ENCODE assay signal across 5 fruit fly cellular contexts in the genomic region with DNA sequence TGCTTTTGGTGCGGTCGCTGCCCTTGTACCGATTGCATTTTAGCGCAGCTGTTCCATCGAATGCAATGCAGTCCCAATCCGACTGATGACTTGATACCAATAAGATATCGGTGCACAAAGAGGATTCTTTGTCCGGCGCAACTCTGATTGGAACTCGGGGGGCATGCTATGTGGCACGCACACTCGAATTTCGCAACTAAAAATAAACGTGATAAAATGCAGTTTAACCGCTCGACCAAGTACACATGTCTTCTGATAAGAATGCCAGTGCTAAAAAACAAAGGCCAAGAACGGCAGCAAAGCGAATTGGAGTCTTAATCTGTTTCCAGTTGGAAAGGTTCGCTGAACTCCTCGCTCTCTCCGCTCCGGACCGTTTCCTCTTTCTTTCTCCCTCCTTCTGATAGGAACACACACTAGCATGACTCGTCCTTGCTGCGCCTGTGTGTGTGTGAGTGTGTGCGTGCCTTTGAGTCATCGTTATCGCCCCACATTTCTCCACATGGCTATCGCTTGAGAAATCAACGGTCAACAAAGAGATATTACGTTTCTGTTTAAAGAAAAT.
TF ChIP-seq lines count a peak whose summit lies in the region.

No protein-coding gene starts in this region.

- no peak for TF ChIP-seq CTCF in whole organism, embryonic (GFP tag; optimal IDR thresholded peaks at IDR 0.05; lab: Kevin White, UChicago)

TF ChIP-seq in whole organism, adult, 20 proteins besides CTCF, POLR2A, EP300 and RAD21:
- TF ChIP-seq CG7101 (tag; optimal IDR thresholded peaks at IDR 0.05; lab: Kevin White, UChicago) (no peak), Crg-1 (GFP tag; optimal IDR thresholded peaks at IDR 0.05; lab: Kevin White, UChicago) (peak; percentile 7)

TF ChIP-seq in whole organism, embryonic, 481 proteins besides CTCF, POLR2A, EP300 and RAD21:
- TF ChIP-seq tap (tag; optimal IDR thresholded peaks at IDR 0.05; lab: Kevin White, UChicago) (no peak), CG15479 (GFP tag; optimal IDR thresholded peaks at IDR 0.05; lab: Kevin White, UChicago) (peak; percentile 80), ro (GFP tag; IDR thresholded peaks at IDR 0.05; lab: Robert Waterston, UW) (no peak), D (optimal IDR thresholded peaks at IDR 0.05; lab: Kevin White, UChicago) (peak; percentile 86), D (GFP tag; optimal IDR thresholded peaks at IDR 0.05; lab: Kevin White, UChicago) (no peak), Elba2 (GFP tag; optimal IDR thresholded peaks at IDR 0.05; lab: Kevin White, UChicago) (peak; percentile 90), cg (GFP tag; optimal IDR thresholded peaks at IDR 0.05; lab: Kevin White, UChicago) (peak; percentile 53), vvl (GFP tag; IDR thresholded peaks at IDR 0.05; lab: Robert Waterston, UW) (0 out of 2 replicates have a peak, but pooled peaks have one; percentile 14), zfh1 (GFP tag; IDR thresholded peaks at IDR 0.05; lab: Robert Waterston, UW) (no peak), CG15514 (GFP tag; optimal IDR thresholded peaks at IDR 0.05; lab: Kevin White, UChicago) (peak; percentile 39), insv (GFP tag; optimal IDR thresholded peaks at IDR 0.05; lab: Kevin White, UChicago) (peak; percentile 98 to 100), zen (tag; optimal IDR thresholded peaks at IDR 0.05; lab: Kevin White, UChicago) (peak; percentile 56), pros (GFP tag; optimal IDR thresholded peaks at IDR 0.05; lab: Kevin White, UChicago) (peak; percentile 43), CG1832 (GFP tag; optimal IDR thresholded peaks at IDR 0.05; lab: Kevin White, UChicago) (peak; percentile 43), sob (GFP tag; IDR thresholded peaks at IDR 0.05; lab: Robert Waterston, UW) (no peak), CHES-1-like (GFP tag; optimal IDR thresholded peaks at IDR 0.05; lab: Kevin White, UChicago) (no peak), Neu2 (GFP tag; optimal IDR thresholded peaks at IDR 0.05; lab: Kevin White, UChicago; ENCODE audit: borderline replicate concordance) (no peak)

TF ChIP-seq in whole organism, prepupa, 60 proteins besides CTCF, POLR2A, EP300 and RAD21:
- TF ChIP-seq CG3919 (GFP tag; optimal IDR thresholded peaks at IDR 0.05; lab: Kevin White, UChicago) (no peak), svp (GFP tag; lab: Kevin White, UChicago) (peak; percentile 72), Eip78C (GFP tag; lab: Kevin White, UChicago) (peak; percentile 46), ss (GFP tag; optimal IDR thresholded peaks at IDR 0.05; lab: Kevin White, UChicago) (peak; percentile 26 to 45), Ets96B (tag; optimal IDR thresholded peaks at IDR 0.05; lab: Kevin White, UChicago) (no peak), Met (GFP tag; optimal IDR thresholded peaks at IDR 0.05; lab: Kevin White, UChicago) (peak; percentile 11), dsx (GFP tag; optimal IDR thresholded peaks at IDR 0.05; lab: Kevin White, UChicago; ENCODE audit: poor library complexity, severe bottlenecking) (peak; percentile 32), vri (GFP tag; optimal IDR thresholded peaks at IDR 0.05; lab: Kevin White, UChicago) (peak; percentile 38), Sox14 (GFP tag; optimal IDR thresholded peaks at IDR 0.05; lab: Kevin White, UChicago) (peak; percentile 53), Eip75B (GFP tag; optimal IDR thresholded peaks at IDR 0.05; lab: Kevin White, UChicago) (peak; percentile 4)

TF ChIP-seq in whole organism, pupa, 21 proteins besides CTCF, POLR2A, EP300 and RAD21:
- TF ChIP-seq EcR (GFP tag; optimal IDR thresholded peaks at IDR 0.05; lab: Kevin White, UChicago) (peak; percentile 97), CG17806 (tag; optimal IDR thresholded peaks at IDR 0.05; lab: Kevin White, UChicago) (no peak)

TF ChIP-seq in whole organism, wandering third instar larva, 38 proteins besides CTCF, POLR2A, EP300 and RAD21:
- peak; percentile 58 for TF ChIP-seq Jra (GFP tag; optimal IDR thresholded peaks at IDR 0.05; lab: Kevin White, UChicago)
- TF ChIP-seq Vsx2 (GFP tag; optimal IDR thresholded peaks at IDR 0.05; lab: Kevin White, UChicago; ENCODE audit: partially characterized antibody), result no peak
- TF ChIP-seq psq (GFP tag; optimal IDR thresholded peaks at IDR 0.05; lab: Kevin White, UChicago), result peak; percentile 42
- TF ChIP-seq h (GFP tag; optimal IDR thresholded peaks at IDR 0.05; lab: Kevin White, UChicago), result peak; percentile 8
